Worm (Caenorhabditis elegans): ENCODE measurements around the gene xol-1.

DNA sequence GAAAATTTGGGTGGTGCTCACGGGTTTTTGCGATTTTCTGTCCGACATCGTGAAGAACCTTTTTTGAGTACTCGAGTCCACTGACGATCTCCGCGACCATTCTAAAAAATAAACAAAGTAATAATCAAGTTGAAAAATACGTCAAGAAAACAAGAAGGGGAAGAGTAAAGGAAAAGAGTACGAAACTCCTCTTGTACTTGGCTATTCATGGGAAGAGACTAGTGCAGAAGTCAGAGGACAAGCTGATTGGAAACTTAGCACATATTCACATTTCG is 45.3 kb downstream of the xol-1 start, which contains the start of gene dao-3:
- no peak for TF ChIP-seq pha-4 (tag; optimal IDR thresholded peaks at IDR 0.05)
- no peak for TF ChIP-seq efl-1 (GFP tag; optimal IDR thresholded peaks at IDR 0.05)
- TF ChIP-seq Y53F4B.3 (GFP tag; IDR thresholded peaks at IDR 0.05): no peak
- no peak for TF ChIP-seq pbrm-1 (GFP tag; IDR thresholded peaks at IDR 0.05)
- TF ChIP-seq snpc-4 (GFP tag; optimal IDR thresholded peaks at IDR 0.05): no peak
- no peak for TF ChIP-seq snpc-4 (tag; optimal IDR thresholded peaks at IDR 0.05)
- TF ChIP-seq nfya-2 (GFP tag; IDR thresholded peaks at IDR 0.05): no peak

Measured in whole organism, young adult.